Worm (Caenorhabditis elegans) whole organism, L3 larva: Measurements from ENCODE around the gene F57F5.3.

Source experiments
- ZK546.5 ChIP-seq: sonication (generic microtip); optimal IDR thresholded peaks from 2 replicates; lab custom pipeline; 2017; ENCODE audit warnings: missing biosample characterization, missing genetic modification characterization
- ama-1 ChIP-seq: fragments of 150-350 bp; optimal IDR thresholded peaks from 2 replicates; lab custom pipeline; 2018
- ceh-82 ChIP-seq: fragments of 150-350 bp; optimal IDR thresholded peaks from 2 replicates; lab custom pipeline; 2014; ENCODE audit warnings: missing biosample characterization, missing genetic modification characterization
- egl-27 ChIP-seq: sonication (generic microtip); optimal IDR thresholded peaks from 4 replicates; lab custom pipeline; 2017; ENCODE audit warnings: missing biosample characterization, missing genetic modification reagents, missing genetic modification characterization
- elt-3 ChIP-seq, 3 experiments: fragments of 150-350 bp in 1 of 3; sonication (generic microtip) in 2 of 3; optimal IDR thresholded peaks; 2 replicates in 2 of 3; 4 replicates in 1 of 3; lab custom pipeline; 2014 to 2017; ENCODE audit warnings: missing biosample characterization in 3 of 3, missing genetic modification characterization in 3 of 3
- fos-1 ChIP-seq: fragments of 150-350 bp; optimal IDR thresholded peaks from 2 replicates; lab custom pipeline; 2014; ENCODE audit warnings: missing biosample characterization, missing genetic modification characterization
- jun-1 ChIP-seq: fragments of 150-350 bp; optimal IDR thresholded peaks from 2 replicates; lab custom pipeline; 2014; ENCODE audit warnings: missing biosample characterization, missing genetic modification reagents, missing genetic modification characterization
- lin-39 ChIP-seq: fragments of 150-350 bp; optimal IDR thresholded peaks from 2 replicates; lab custom pipeline; 2018; ENCODE audit warnings: missing biosample characterization, missing genetic modification reagents, missing genetic modification characterization
- lsy-12 ChIP-seq: sonication (generic microtip); optimal IDR thresholded peaks from 2 replicates; lab custom pipeline; 2016; ENCODE audit warnings: mild to moderate bottlenecking, missing genetic modification characterization, missing compliant biosample characterization
- nhr-12 ChIP-seq: fragments of 150-350 bp; optimal IDR thresholded peaks from 2 replicates; lab custom pipeline; 2014; ENCODE audit warnings: missing biosample characterization, missing genetic modification characterization
- nhr-28 ChIP-seq: fragments of 150-350 bp; optimal IDR thresholded peaks from 2 replicates; lab custom pipeline; 2014; ENCODE audit warnings: missing biosample characterization, missing genetic modification characterization
- unc-39 ChIP-seq: sonication (generic microtip); optimal IDR thresholded peaks from 4 replicates; lab custom pipeline; 2017; ENCODE audit warnings: missing biosample characterization, missing genetic modification characterization
- ztf-4 ChIP-seq: fragments of 150-350 bp; optimal IDR thresholded peaks from 2 replicates; lab custom pipeline; 2014; ENCODE audit warnings: missing biosample characterization, missing genetic modification characterization

DNA sequence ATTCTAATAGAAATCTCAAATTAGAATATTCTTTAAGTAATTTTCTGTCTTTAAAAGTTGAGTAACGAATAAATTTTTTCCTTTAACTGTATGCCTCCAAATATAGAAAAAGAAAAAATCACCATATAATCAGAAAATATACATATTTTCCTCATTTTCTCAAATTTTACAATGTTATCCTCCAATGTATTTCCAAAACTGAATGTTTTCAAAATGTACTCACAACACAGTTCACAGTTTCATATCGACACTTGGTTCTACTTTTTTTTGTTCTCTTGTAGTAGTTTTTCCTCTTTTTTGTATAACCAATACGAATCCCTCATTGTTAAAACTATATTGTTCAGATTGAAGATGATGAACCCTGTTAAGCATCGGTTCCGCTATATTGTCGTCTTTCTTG lies 47.2 kb upstream of the F57F5.3 start, which contains the start of gene F10C2.7:
- TF ChIP-seq ceh-82 (tag; lab: Kevin White, UChicago) (no peak), ama-1 (lab: Kevin White, UChicago) (no peak), ztf-4 (tag; lab: Kevin White, UChicago) (no peak), ZK546.5 (no peak), lsy-12 (no peak), elt-3 (tag; optimal IDR thresholded peaks at IDR 0.05; lab: Kevin White, UChicago) (no peak), fos-1 (tag; lab: Kevin White, UChicago) (no peak), jun-1 (tag; lab: Kevin White, UChicago) (no peak), nhr-12 (tag; lab: Kevin White, UChicago) (no peak), egl-27 (no peak), nhr-28 (tag; lab: Kevin White, UChicago) (no peak), unc-39 (tag; lab: Kevin White, UChicago) (no peak), lin-39 (tag; lab: Kevin White, UChicago) (no peak)
